Worm (Caenorhabditis elegans): ENCODE data around the gene ttr-53.

ce11 chrIV:10110417-10110816, 47.4 kb upstream of the ttr-53 start, which contains the start of gene egl-38:
- TF ChIP-seq elt-3 (tag; optimal IDR thresholded peaks at IDR 0.05) (no peak), ZK546.5 (tag; optimal IDR thresholded peaks at IDR 0.05) (no peak), mdl-1 (tag; optimal IDR thresholded peaks at IDR 0.05) (no peak), nhr-11 (tag; optimal IDR thresholded peaks at IDR 0.05) (no peak), unc-62 (GFP tag; optimal IDR thresholded peaks at IDR 0.05) (no peak), ztf-11 (tag; optimal IDR thresholded peaks at IDR 0.05) (no peak), zag-1 (tag; optimal IDR thresholded peaks at IDR 0.05) (no peak), nhr-43 (tag; optimal IDR thresholded peaks at IDR 0.05; ENCODE audit: poor library complexity, severe bottlenecking) (no peak), lin-39 (tag; optimal IDR thresholded peaks at IDR 0.05) (no peak), nhr-76 (tag; optimal IDR thresholded peaks at IDR 0.05) (no peak), aly-2 (tag; optimal IDR thresholded peaks at IDR 0.05) (no peak), nhr-77 (tag; optimal IDR thresholded peaks at IDR 0.05) (no peak)
